Fruit fly (Drosophila melanogaster) whole organism, embryonic: ENCODE measurements around the gene CG3652.
A peak's percentile ranks its signal among the peaks of the same experiment; 100 is the strongest.

Experiments used
- Abd-B ChIP-seq: fragments of 200-800 bp; sonication (Bioruptor generic); optimal IDR thresholded peaks from 2 replicates; lab custom pipeline; 2018; ENCODE audit warnings: missing biosample characterization, mild to moderate bottlenecking, missing genetic modification characterization, moderate library complexity
- Atf-2 ChIP-seq: fragments of 200-800 bp; sonication (Bioruptor generic); optimal IDR thresholded peaks from 2 replicates; lab custom pipeline; 2016; ENCODE audit warnings: missing biosample characterization, missing genetic modification characterization
- Atf3 ChIP-seq: fragments of 200-800 bp; sonication (Bioruptor generic); optimal IDR thresholded peaks from 3 replicates; lab custom pipeline; 2016; ENCODE audit warnings: missing biosample characterization, missing genetic modification characterization
- Bgb ChIP-seq: fragments of 200-800 bp; sonication (Bioruptor generic); IDR thresholded peaks from 2 replicates; pipeline ENCODE4 v1.3.6; 2022; ENCODE audit warnings: missing biosample characterization, missing genetic modification characterization; ENCODE audit not compliant: partially characterized antibody
- CG11398 ChIP-seq: fragments of 200-800 bp; sonication (Bioruptor generic); optimal IDR thresholded peaks from 2 replicates; lab custom pipeline; 2016; ENCODE audit warnings: missing biosample characterization, missing genetic modification characterization
- CG11456 ChIP-seq: fragments of 200-800 bp; sonication (Bioruptor generic); IDR thresholded peaks from 3 replicates; pipeline ENCODE4 v1.3.6; 2022; ENCODE audit warnings: missing biosample characterization, missing genetic modification characterization
- CG12071 ChIP-seq: fragments of 200-800 bp; sonication (Bioruptor generic); optimal IDR thresholded peaks from 3 replicates; lab custom pipeline; 2018; ENCODE audit warnings: missing biosample characterization, mild to moderate bottlenecking, missing genetic modification characterization
- CG12104 ChIP-seq: fragments of 200-800 bp; sonication (Bioruptor generic); optimal IDR thresholded peaks from 3 replicates; lab custom pipeline; 2016; ENCODE audit warnings: missing biosample characterization, missing genetic modification characterization
- CG12236 ChIP-seq: fragments of 200-800 bp; sonication (Bioruptor generic); optimal IDR thresholded peaks from 2 replicates; lab custom pipeline; 2016; ENCODE audit warnings: missing biosample characterization, missing genetic modification characterization
- CG12659 ChIP-seq: fragments of 200-800 bp; sonication (Bioruptor generic); optimal IDR thresholded peaks from 3 replicates; lab custom pipeline; 2017; ENCODE audit warnings: mild to moderate bottlenecking, missing biosample characterization, missing genetic modification reagents, missing genetic modification characterization
- CG13424 ChIP-seq: fragments of 200-800 bp; sonication (Bioruptor generic); optimal IDR thresholded peaks from 2 replicates; lab custom pipeline; 2019; ENCODE audit warnings: missing biosample characterization, mild to moderate bottlenecking, missing genetic modification characterization, moderate library complexity
- CG14441 ChIP-seq: fragments of 200-800 bp; sonication (Bioruptor generic); IDR thresholded peaks from 2 replicates; pipeline ENCODE4 v1.3.6; 2022; ENCODE audit warnings: missing biosample characterization, missing genetic modification characterization
- CG14667 ChIP-seq: fragments of 200-800 bp; sonication (Bioruptor generic); IDR thresholded peaks from 2 replicates; pipeline ENCODE4 v1.3.6; 2022; ENCODE audit warnings: missing biosample characterization, missing genetic modification characterization
- CG1529 ChIP-seq: fragments of 200-800 bp; sonication (Bioruptor generic); optimal IDR thresholded peaks from 3 replicates; lab custom pipeline; 2018; ENCODE audit warnings: missing biosample characterization, missing genetic modification characterization
- CG17385 ChIP-seq: fragments of 200-800 bp; sonication (Bioruptor generic); optimal IDR thresholded peaks from 3 replicates; lab custom pipeline; 2018; ENCODE audit warnings: missing biosample characterization, mild to moderate bottlenecking, missing genetic modification characterization
- CG2120 ChIP-seq: fragments of 200-800 bp; sonication (Bioruptor generic); optimal IDR thresholded peaks from 3 replicates; lab custom pipeline; 2016; ENCODE audit warnings: missing biosample characterization, missing genetic modification characterization
- CG3163 ChIP-seq: fragments of 200-800 bp; sonication (Bioruptor generic); optimal IDR thresholded peaks from 3 replicates; lab custom pipeline; 2016; ENCODE audit warnings: missing biosample characterization, missing genetic modification characterization
- CG33557 ChIP-seq: fragments of 200-800 bp; sonication (Bioruptor generic); optimal IDR thresholded peaks from 2 replicates; lab custom pipeline; 2019; ENCODE audit warnings: missing biosample characterization, mild to moderate bottlenecking, missing genetic modification characterization, moderate library complexity
- CG34376 ChIP-seq: fragments of 200-800 bp; sonication (Bioruptor generic); optimal IDR thresholded peaks from 2 replicates; lab custom pipeline; 2018; ENCODE audit warnings: missing biosample characterization, mild to moderate bottlenecking, missing genetic modification characterization
- CG4360 ChIP-seq: fragments of 200-800 bp; sonication (Bioruptor generic); IDR thresholded peaks from 2 replicates; pipeline ENCODE4 v1.3.6; 2022; ENCODE audit warnings: missing biosample characterization, missing genetic modification characterization
- CG4617 ChIP-seq: fragments of 200-800 bp; sonication (Bioruptor generic); optimal IDR thresholded peaks from 3 replicates; lab custom pipeline; 2016; ENCODE audit warnings: missing biosample characterization, missing genetic modification characterization, borderline replicate concordance
- CG6272 ChIP-seq: fragments of 200-800 bp; sonication (Bioruptor generic); IDR thresholded peaks from 2 replicates; pipeline ENCODE4 v1.3.6; 2022; ENCODE audit warnings: missing biosample characterization, missing genetic modification characterization
- CG6654 ChIP-seq: fragments of 200-800 bp; sonication (Bioruptor generic); optimal IDR thresholded peaks from 2 replicates; lab custom pipeline; 2017; ENCODE audit warnings: missing biosample characterization, mild to moderate bottlenecking, missing genetic modification characterization
- CG6689 ChIP-seq: fragments of 200-800 bp; sonication (Bioruptor generic); IDR thresholded peaks from 2 replicates; pipeline ENCODE4 v1.3.6; 2022; ENCODE audit warnings: missing biosample characterization, missing genetic modification characterization
- CG7271 ChIP-seq: fragments of 200-800 bp; sonication (Bioruptor generic); optimal IDR thresholded peaks from 2 replicates; lab custom pipeline; 2018; ENCODE audit warnings: missing biosample characterization, mild to moderate bottlenecking, missing genetic modification characterization, moderate library complexity
- CG7839 ChIP-seq: fragments of 200-800 bp; sonication (Bioruptor generic); optimal IDR thresholded peaks from 3 replicates; lab custom pipeline; 2018; ENCODE audit warnings: missing biosample characterization, mild to moderate bottlenecking, missing genetic modification characterization, moderate library complexity
- CG8290 ChIP-seq, 3 experiments: fragments of 200-800 bp; sonication (Bioruptor generic); optimal IDR thresholded peaks; 2 replicates each; lab custom pipeline; 2016 to 2019; ENCODE audit warnings: missing biosample characterization in 3 of 3, missing genetic modification characterization in 3 of 3, mild to moderate bottlenecking in 2 of 3, moderate library complexity in 1 of 3
- Dll ChIP-seq: fragments of 200-800 bp; sonication (Bioruptor generic); IDR thresholded peaks from 4 replicates; pipeline ENCODE4 v1.3.6; 2022; ENCODE audit warnings: missing biosample characterization, missing genetic modification characterization; ENCODE audit not compliant: partially characterized antibody
- Elba2 ChIP-seq: fragments of 200-800 bp; sonication (Bioruptor generic); optimal IDR thresholded peaks from 3 replicates; lab custom pipeline; 2016; ENCODE audit warnings: missing biosample characterization, missing genetic modification characterization
- Ets97D ChIP-seq: fragments of 200-800 bp; sonication (Bioruptor generic); optimal IDR thresholded peaks from 3 replicates; lab custom pipeline; 2016; ENCODE audit warnings: missing biosample characterization, missing genetic modification characterization
- H2.0 ChIP-seq: fragments of 200-800 bp; sonication (Bioruptor generic); IDR thresholded peaks from 2 replicates; pipeline ENCODE4 v1.3.6; 2022; ENCODE audit warnings: missing biosample characterization, missing genetic modification characterization
- HLH4C ChIP-seq: fragments of 200-800 bp; sonication (Bioruptor generic); IDR thresholded peaks from 3 replicates; pipeline ENCODE4 v1.3.6; 2022; ENCODE audit warnings: missing biosample characterization, missing genetic modification characterization; ENCODE audit not compliant: partially characterized antibody
- Hey ChIP-seq: fragments of 200-800 bp; sonication (Bioruptor generic); optimal IDR thresholded peaks from 3 replicates; lab custom pipeline; 2018; ENCODE audit warnings: missing biosample characterization, mild to moderate bottlenecking, missing genetic modification characterization
- Hr78 ChIP-seq, 2 experiments: fragments of 200-800 bp in 1 of 2; fragments of >200 bp in 1 of 2; sonication (Bioruptor generic) in 1 of 2; optimal IDR thresholded peaks; 2 replicates each; lab custom pipeline; 2017 to 2019; ENCODE audit warnings: missing biosample characterization in 2 of 2, missing genetic modification characterization in 2 of 2, mild to moderate bottlenecking in 1 of 2, moderate library complexity in 1 of 2
- Nf-YC ChIP-seq: fragments of 200-800 bp; optimal IDR thresholded peaks from 3 replicates; lab custom pipeline; 2019; ENCODE audit warnings: missing biosample characterization, mild to moderate bottlenecking, missing genetic modification characterization, moderate library complexity
- Pdp1 ChIP-seq, 2 experiments: fragments of 200-800 bp; sonication (Bioruptor generic); optimal IDR thresholded peaks; 3 replicates each; lab custom pipeline; 2016; ENCODE audit warnings: missing biosample characterization in 2 of 2, missing genetic modification characterization in 2 of 2, mild to moderate bottlenecking in 1 of 2, moderate library complexity in 1 of 2
- Sry-β ChIP-seq: fragments of 200-800 bp; sonication (Bioruptor generic); optimal IDR thresholded peaks from 2 replicates; lab custom pipeline; 2018; ENCODE audit warnings: missing biosample characterization, mild to moderate bottlenecking, missing genetic modification characterization, moderate library complexity
- Sry-δ ChIP-seq: fragments of 200-800 bp; sonication (Bioruptor generic); optimal IDR thresholded peaks from 2 replicates; lab custom pipeline; 2016; ENCODE audit warnings: missing biosample characterization, missing genetic modification characterization
- Stat92E ChIP-seq, 3 experiments: fragments of >200 bp in 2 of 3; fragments of 200-800 bp in 1 of 3; sonication (Bioruptor generic) in 1 of 3; optimal IDR thresholded peaks; 2 replicates each; lab custom pipeline; 2017 to 2019; ENCODE audit warnings: missing biosample characterization in 3 of 3, missing genetic modification characterization in 3 of 3, mild to moderate bottlenecking in 1 of 3, moderate library complexity in 1 of 3
- croc ChIP-seq: fragments of 200-800 bp; sonication (Bioruptor generic); conservative IDR thresholded peaks from 3 replicates; pipeline ENCODE4 v1.3.6; 2022; ENCODE audit warnings: missing biosample characterization, missing genetic modification characterization
- crp ChIP-seq, 2 experiments: fragments of 200-800 bp; sonication (Bioruptor generic); optimal IDR thresholded peaks; 2 replicates in 1 of 2; 3 replicates in 1 of 2; lab custom pipeline; 2017; ENCODE audit warnings: missing biosample characterization in 2 of 2, missing genetic modification characterization in 2 of 2, mild to moderate bottlenecking in 1 of 2, moderate library complexity in 1 of 2
- exex ChIP-seq: fragments of 200-800 bp; sonication (Bioruptor generic); optimal IDR thresholded peaks from 4 replicates; lab custom pipeline; 2018; ENCODE audit warnings: missing biosample characterization, mild to moderate bottlenecking, missing genetic modification characterization, moderate library complexity
- fd102C ChIP-seq: fragments of 200-800 bp; sonication (Bioruptor generic); optimal IDR thresholded peaks from 2 replicates; lab custom pipeline; 2018; ENCODE audit warnings: missing biosample characterization, mild to moderate bottlenecking, missing genetic modification characterization, moderate library complexity
- fd3F ChIP-seq: fragments of 200-800 bp; sonication (Bioruptor generic); optimal IDR thresholded peaks from 2 replicates; lab custom pipeline; 2018; ENCODE audit warnings: missing biosample characterization, mild to moderate bottlenecking, missing genetic modification characterization, moderate library complexity
- sc ChIP-seq, 3 experiments: fragments of >200 bp in 2 of 3; fragments of 200-800 bp in 1 of 3; sonication (Bioruptor generic) in 1 of 3; optimal IDR thresholded peaks; 2 replicates in 2 of 3; 3 replicates in 1 of 3; lab custom pipeline; 2017; ENCODE audit warnings: mild to moderate bottlenecking in 1 of 3, missing biosample characterization in 1 of 3, missing genetic modification characterization in 1 of 3, missing genetic modification reagents in 1 of 3
- ssp ChIP-seq: fragments of 200-800 bp; sonication (Bioruptor generic); IDR thresholded peaks from 2 replicates; pipeline ENCODE4 v1.3.6; 2022; ENCODE audit warnings: missing biosample characterization, missing genetic modification characterization

CG3652 gene

DNA sequence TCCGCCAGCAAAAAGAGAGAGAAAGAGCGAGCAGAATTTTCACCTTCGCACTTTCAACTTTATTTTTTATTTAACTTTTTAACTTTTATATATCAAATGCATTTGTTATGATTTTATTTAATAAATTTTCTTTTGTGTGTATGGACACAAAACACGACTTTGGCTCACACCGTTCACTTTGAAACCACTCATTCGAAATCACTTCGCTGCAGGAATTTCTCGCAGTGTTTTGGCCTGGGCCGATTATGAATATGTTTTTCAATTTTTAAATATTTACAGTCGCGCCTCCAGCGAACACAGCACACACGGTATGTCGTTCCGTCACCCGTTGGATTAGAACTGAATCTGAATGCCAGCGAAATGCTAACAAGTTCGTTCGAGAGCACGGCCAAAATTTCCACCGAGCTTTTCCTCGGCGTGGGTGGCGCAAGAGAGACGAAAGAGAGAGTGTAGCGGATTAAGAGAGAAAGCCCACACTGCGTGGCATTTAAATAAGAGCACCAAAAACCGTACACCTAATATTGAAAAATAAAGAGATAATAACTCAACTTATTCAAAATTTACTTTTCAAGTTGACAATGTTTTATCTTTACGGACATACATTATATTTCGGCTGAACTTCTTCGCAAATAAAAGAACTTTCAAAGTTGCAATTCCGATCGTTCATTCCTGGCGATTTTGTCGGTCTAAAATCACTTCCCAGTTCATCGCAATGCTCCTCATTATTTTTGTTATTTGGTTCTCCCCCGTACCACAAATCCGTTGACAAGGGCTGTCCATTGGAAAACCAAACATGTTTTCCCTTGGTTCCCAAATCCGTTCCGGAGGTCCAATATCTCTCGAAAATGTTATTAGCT lies 47.4 kb upstream of the CG3652 start, which contains the start of gene CG15431 (continued):
- TF ChIP-seq Sry-δ (no peak), Pdp1 (GFP tag; optimal IDR thresholded peaks at IDR 0.05; lab: Kevin White, UChicago) (peak; percentile 11 to 60), CG4360 (GFP tag; lab: Robert Waterston, UW) (no peak), H2.0 (peak; percentile 57), Bgb (GFP tag; lab: Robert Waterston, UW) (peak; percentile 49; the same call in 1 of the 2 replicates), CG12659 (peak; percentile 39), CG1529 (no peak), CG13424 (peak; percentile 44), CG6654 (GFP tag; lab: Kevin White, UChicago) (no peak), CG7271 (no peak), Dll (no peak), Abd-B (GFP tag; lab: Kevin White, UChicago) (no peak), CG8290 (GFP tag; optimal IDR thresholded peaks at IDR 0.05; lab: Kevin White, UChicago) (no peak), CG8290 (tag; optimal IDR thresholded peaks at IDR 0.05; lab: Kevin White, UChicago) (no peak), Ets97D (GFP tag; lab: Kevin White, UChicago) (no peak), HLH4C (GFP tag; lab: Robert Waterston, UW) (no peak), ssp (GFP tag; lab: Robert Waterston, UW) (0 out of 2 replicates have a peak, but pooled peaks have one; percentile 20), fd3F (GFP tag; lab: Kevin White, UChicago) (peak; percentile 49), CG6272 (GFP tag; lab: Robert Waterston, UW) (peak; percentile 35; the same call in 1 of the 2 replicates), Stat92E (GFP tag; optimal IDR thresholded peaks at IDR 0.05; lab: Kevin White, UChicago) (no peak), exex (tag; lab: Kevin White, UChicago) (no peak), Elba2 (GFP tag; lab: Kevin White, UChicago) (no peak), CG11398 (no peak), Nf-YC (tag; lab: Kevin White, UChicago) (peak; percentile 1), CG33557 (GFP tag; lab: Kevin White, UChicago) (no peak), Atf-2 (no peak), Hr78 (GFP tag; optimal IDR thresholded peaks at IDR 0.05; lab: Kevin White, UChicago) (no peak), CG12071 (peak; percentile 43), CG11456 (GFP tag; lab: Robert Waterston, UW) (peak; percentile 72), CG14441 (GFP tag; lab: Robert Waterston, UW) (peak; percentile 60), CG4617 (GFP tag; lab: Kevin White, UChicago) (no peak), Sry-β (GFP tag; lab: Kevin White, UChicago) (no peak), CG3163 (GFP tag; lab: Kevin White, UChicago) (peak; percentile 96), CG7839 (tag; lab: Kevin White, UChicago) (peak; percentile 61), CG6689 (0 out of 2 replicates have a peak, but pooled peaks have one; percentile 29), Atf3 (GFP tag; lab: Kevin White, UChicago) (no peak), CG12236 (no peak), CG17385 (peak; percentile 31), CG12104 (GFP tag; lab: Kevin White, UChicago) (peak; percentile 29), fd102C (GFP tag; lab: Kevin White, UChicago) (no peak), croc (GFP tag; lab: Robert Waterston, UW) (peak; percentile 23; the same call in 1 of the 3 replicates), CG34376 (no peak), Hey (tag; lab: Kevin White, UChicago) (no peak), CG2120 (GFP tag; lab: Kevin White, UChicago) (peak; percentile 75), CG14667 (GFP tag; lab: Robert Waterston, UW) (0 out of 2 replicates have a peak, but pooled peaks have one; percentile 8), crp (GFP tag; optimal IDR thresholded peaks at IDR 0.05; lab: Kevin White, UChicago) (no peak), sc (optimal IDR thresholded peaks at IDR 0.05; lab: Kevin White, UChicago) (no peak), sc (GFP tag; optimal IDR thresholded peaks at IDR 0.05; lab: Kevin White, UChicago) (no peak)
